Worm (Caenorhabditis elegans) whole organism, mixed stage, embryonic: ENCODE data around the gene F35C5.3.

Source experiments
- lin-13 ChIP-seq: fragments of 150-350 bp; optimal IDR thresholded peaks from 2 replicates; lab custom pipeline; 2014; ENCODE audit warnings: missing biosample characterization, missing genetic modification characterization
- ztf-11 ChIP-seq: fragments of 150-350 bp; optimal IDR thresholded peaks from 2 replicates; lab custom pipeline; 2014; ENCODE audit warnings: missing biosample characterization, missing genetic modification characterization

DNA sequence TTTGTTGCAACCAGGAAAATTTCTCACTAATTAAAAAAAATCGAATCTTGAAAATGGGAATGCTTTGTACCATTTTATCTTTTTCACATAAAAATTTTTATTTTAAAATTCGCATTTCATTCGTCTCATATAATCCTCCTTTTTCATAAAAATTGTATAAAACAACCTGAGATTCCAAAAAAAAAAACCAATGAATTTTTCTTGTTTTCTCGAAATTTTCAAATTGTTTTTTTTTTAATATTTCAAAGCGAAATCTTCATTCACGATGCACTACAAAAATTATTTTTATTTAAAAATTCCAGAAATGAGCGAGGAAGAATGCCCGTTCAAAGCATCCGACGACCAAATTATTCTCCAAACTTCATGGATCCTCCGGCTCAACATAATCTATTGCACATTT is 3.6 kb upstream of the F35C5.3 start, which contains the start of gene sra-14:
- TF ChIP-seq lin-13 (no peak), ztf-11 (no peak)
